Worm (Caenorhabditis elegans) whole organism, young adult: ENCODE measurements around the gene com-1.

Experiments
- B0336.3 ChIP-seq: fragments of 200-800 bp; sonication (Bioruptor generic); IDR thresholded peaks from 2 replicates; pipeline ENCODE4 v1.3.6; 2022; ENCODE audit warnings: missing genetic modification characterization, missing compliant biosample characterization
- pha-4 ChIP-seq: fragments of 150-350 bp; sonication (generic microtip); optimal IDR thresholded peaks from 2 replicates; lab custom pipeline; 2014; ENCODE audit warnings: missing biosample characterization, missing genetic modification reagents, missing genetic modification characterization
- xnd-1 ChIP-seq: sonication (generic microtip); optimal IDR thresholded peaks from 2 replicates; lab custom pipeline; 2016; ENCODE audit warnings: missing genotype, missing genetic modification reagents, missing genetic modification characterization, missing compliant biosample characterization

- no peak for TF ChIP-seq xnd-1
- no peak for TF ChIP-seq B0336.3 (GFP tag; lab: Robert Waterston, UW)
- TF ChIP-seq pha-4 (tag; lab: Kevin White, UChicago), result no peak
These were observed at the start of gene com-1 for ce11 chrIII:10895817-10896413.
